Worm (Caenorhabditis elegans) whole organism, L4/young adult: ENCODE results near the gene C18D4.6.

Source experiments
- W03F9.2 ChIP-seq: fragments of 150-350 bp; optimal IDR thresholded peaks from 2 replicates; lab custom pipeline; 2014; ENCODE audit warnings: missing biosample characterization, missing genetic modification characterization
- dao-5 ChIP-seq: sonication (generic microtip); optimal IDR thresholded peaks from 2 replicates; lab custom pipeline; 2016; ENCODE audit warnings: missing genotype, missing genetic modification characterization, moderate library complexity, missing compliant biosample characterization
- him-1 ChIP-seq: sonication (generic microtip); optimal IDR thresholded peaks from 2 replicates; lab custom pipeline; 2016; ENCODE audit warnings: missing genotype, missing genetic modification reagents, missing genetic modification characterization, missing compliant biosample characterization

ce11 chrV:17506289-17506688 lies 31.9 kb downstream of the C18D4.6 start, which contains the start of gene srw-31:
- TF ChIP-seq W03F9.2 (tag; lab: Kevin White, UChicago) (no peak), him-1 (no peak), dao-5 (tag; lab: Kevin White, UChicago) (no peak)
